Worm (Caenorhabditis elegans) whole organism, L1 larva: Measurements from ENCODE around the gene E02H4.6.
A peak's percentile ranks its signal among the peaks of the same experiment; 100 is the strongest.

Experiments
- C16A3.4 ChIP-seq: fragments of 150-350 bp; optimal IDR thresholded peaks from 2 replicates; lab custom pipeline; 2014; ENCODE audit warnings: missing biosample characterization, missing genetic modification characterization
- C34B4.2 ChIP-seq: sonication (generic microtip); optimal IDR thresholded peaks from 2 replicates; lab custom pipeline; 2017; ENCODE audit warnings: mild to moderate bottlenecking, missing genetic modification characterization, missing compliant biosample characterization
- F16B12.6 ChIP-seq: fragments of 150-350 bp; optimal IDR thresholded peaks from 2 replicates; lab custom pipeline; 2014; ENCODE audit warnings: missing biosample characterization, missing genetic modification characterization
- aha-1 ChIP-seq: fragments of 150-350 bp; optimal IDR thresholded peaks from 2 replicates; lab custom pipeline; 2014; ENCODE audit warnings: missing biosample characterization, missing genetic modification characterization
- alr-1 ChIP-seq: fragments of 200-800 bp; sonication (Bioruptor generic); optimal IDR thresholded peaks from 2 replicates; lab custom pipeline; 2018; ENCODE audit warnings: borderline replicate concordance, mild to moderate bottlenecking, missing genetic modification characterization, missing compliant biosample characterization
- ama-1 ChIP-seq: fragments of 150-350 bp; optimal IDR thresholded peaks from 2 replicates; lab custom pipeline; 2014
- blmp-1 ChIP-seq: fragments of 150-350 bp; optimal IDR thresholded peaks from 2 replicates; lab custom pipeline; 2014; ENCODE audit warnings: missing biosample characterization, missing genetic modification characterization
- ceh-8 ChIP-seq: fragments of 200-800 bp; sonication (Bioruptor generic); optimal IDR thresholded peaks from 2 replicates; lab custom pipeline; 2018; ENCODE audit warnings: mild to moderate bottlenecking, missing genetic modification characterization, moderate library complexity, missing compliant biosample characterization
- ceh-88 ChIP-seq: fragments of 200-800 bp; sonication (Bioruptor generic); IDR thresholded peaks from 2 replicates; pipeline ENCODE4 v1.3.6; 2022; ENCODE audit warnings: missing genetic modification characterization, missing compliant biosample characterization
- ceh-90 ChIP-seq: sonication (generic microtip); optimal IDR thresholded peaks from 2 replicates; lab custom pipeline; 2016; ENCODE audit warnings: missing genetic modification characterization, missing compliant biosample characterization
- ces-1 ChIP-seq: fragments of 150-350 bp; optimal IDR thresholded peaks from 2 replicates; lab custom pipeline; 2014; ENCODE audit warnings: missing biosample characterization, missing genetic modification reagents, missing genetic modification characterization
- dpl-1 ChIP-seq, 3 experiments: fragments of 150-350 bp in 2 of 3; sonication (generic microtip) in 1 of 3; optimal IDR thresholded peaks; 2 replicates each; lab custom pipeline; 2014 to 2017; ENCODE audit warnings: missing biosample characterization in 3 of 3, missing genetic modification characterization in 3 of 3, missing genetic modification reagents in 3 of 3
- efl-1 ChIP-seq, 4 experiments: fragments of 150-350 bp; optimal IDR thresholded peaks in 3 of 4; peaks in 1 of 4; 1 replicate in 1 of 4; 2 replicates in 3 of 4; lab custom pipeline; 2014; ENCODE audit warnings: missing biosample characterization in 2 of 4, missing genetic modification characterization in 2 of 4, missing genetic modification reagents in 2 of 4
- efl-3 ChIP-seq: fragments of 200-800 bp; sonication (Bioruptor generic); optimal IDR thresholded peaks from 2 replicates; lab custom pipeline; 2018; ENCODE audit warnings: mild to moderate bottlenecking, missing genetic modification characterization, missing compliant biosample characterization
- egl-27 ChIP-seq, 2 experiments: fragments of 150-350 bp in 1 of 2; sonication (generic microtip); optimal IDR thresholded peaks; 3 replicates each; lab custom pipeline; 2017 to 2018; ENCODE audit warnings: missing biosample characterization in 2 of 2, missing genetic modification characterization in 2 of 2, missing genetic modification reagents in 2 of 2
- ets-5 ChIP-seq: fragments of 200-800 bp; sonication (Bioruptor generic); IDR thresholded peaks from 2 replicates; pipeline ENCODE4 v1.3.6; 2022; ENCODE audit warnings: missing genetic modification characterization, missing compliant biosample characterization
- fkh-10 ChIP-seq: sonication (generic microtip); optimal IDR thresholded peaks from 2 replicates; lab custom pipeline; 2017; ENCODE audit warnings: missing biosample characterization, missing genetic modification reagents, missing genetic modification characterization
- fkh-4 ChIP-seq: sonication (generic microtip); optimal IDR thresholded peaks from 2 replicates; lab custom pipeline; 2016; ENCODE audit warnings: missing compliant biosample characterization, missing genetic modification characterization, borderline replicate concordance
- fkh-8 ChIP-seq: sonication (generic microtip); optimal IDR thresholded peaks from 2 replicates; lab custom pipeline; 2016; ENCODE audit warnings: mild to moderate bottlenecking, missing genetic modification characterization, missing compliant biosample characterization
- grh-1 ChIP-seq: fragments of 200-800 bp; sonication (Bioruptor generic); IDR thresholded peaks from 2 replicates; pipeline ENCODE4 v1.3.6; 2022; ENCODE audit warnings: missing genetic modification reagents, missing genetic modification characterization, missing compliant biosample characterization
- hlh-4 ChIP-seq: sonication (generic microtip); optimal IDR thresholded peaks from 2 replicates; lab custom pipeline; 2016; ENCODE audit warnings: mild to moderate bottlenecking, missing genetic modification characterization, missing compliant biosample characterization
- isw-1 ChIP-seq: fragments of 200-800 bp; sonication (Bioruptor generic); IDR thresholded peaks from 2 replicates; pipeline ENCODE4 v1.3.6; 2022; ENCODE audit warnings: missing genetic modification characterization, missing compliant biosample characterization
- jun-1 ChIP-seq: fragments of 150-350 bp; optimal IDR thresholded peaks from 2 replicates; lab custom pipeline; 2014; ENCODE audit warnings: missing biosample characterization, missing genetic modification reagents, missing genetic modification characterization
- lin-14 ChIP-seq: fragments of 200-800 bp; sonication (Bioruptor generic); optimal IDR thresholded peaks from 2 replicates; lab custom pipeline; 2018; ENCODE audit warnings: mild to moderate bottlenecking, missing genetic modification characterization, moderate library complexity, missing compliant biosample characterization
- lin-15B ChIP-seq: fragments of 150-350 bp; sonication (generic microtip); optimal IDR thresholded peaks from 3 replicates; lab custom pipeline; 2014; ENCODE audit warnings: missing biosample characterization, missing genetic modification characterization
- lin-39 ChIP-seq: fragments of 150-350 bp; optimal IDR thresholded peaks from 2 replicates; lab custom pipeline; 2014; ENCODE audit warnings: missing biosample characterization, missing genetic modification reagents, missing genetic modification characterization
- lir-3 ChIP-seq: sonication (generic microtip); optimal IDR thresholded peaks from 2 replicates; lab custom pipeline; 2016; ENCODE audit warnings: mild to moderate bottlenecking, missing genetic modification characterization, moderate library complexity, missing compliant biosample characterization; ENCODE audit not compliant: poor library complexity
- lsy-2 ChIP-seq, 2 experiments: fragments of 150-350 bp; optimal IDR thresholded peaks; 2 replicates each; lab custom pipeline; 2014; ENCODE audit warnings: missing biosample characterization in 2 of 2, missing genetic modification characterization in 2 of 2
- mab-9 ChIP-seq: fragments of 200-800 bp; sonication (Bioruptor generic); IDR thresholded peaks from 2 replicates; pipeline ENCODE4 v1.3.6; 2022; ENCODE audit warnings: missing genetic modification reagents, missing genetic modification characterization, missing compliant biosample characterization
- mep-1 ChIP-seq: fragments of 150-350 bp; optimal IDR thresholded peaks from 2 replicates; lab custom pipeline; 2014; ENCODE audit warnings: missing biosample characterization, missing genetic modification characterization
- nhr-11 ChIP-seq: fragments of 150-350 bp; optimal IDR thresholded peaks from 2 replicates; lab custom pipeline; 2014; ENCODE audit warnings: missing biosample characterization, missing genetic modification characterization
- nhr-19 ChIP-seq: fragments of 200-800 bp; sonication (Bioruptor generic); conservative IDR thresholded peaks from 2 replicates; pipeline ENCODE4 v1.3.6; 2022; ENCODE audit warnings: missing genetic modification characterization, missing compliant biosample characterization
- nhr-237 ChIP-seq: fragments of 150-350 bp; optimal IDR thresholded peaks from 2 replicates; lab custom pipeline; 2014; ENCODE audit warnings: missing biosample characterization, missing genetic modification characterization
- nhr-71 ChIP-seq: sonication (generic microtip); optimal IDR thresholded peaks from 2 replicates; lab custom pipeline; 2016; ENCODE audit warnings: mild to moderate bottlenecking, missing genetic modification characterization, moderate library complexity, missing compliant biosample characterization
- nhr-76 ChIP-seq: sonication (generic microtip); optimal IDR thresholded peaks from 2 replicates; lab custom pipeline; 2017; ENCODE audit warnings: missing biosample characterization, missing genetic modification characterization
- pax-3 ChIP-seq: fragments of 200-800 bp; sonication (Bioruptor generic); optimal IDR thresholded peaks from 2 replicates; lab custom pipeline; 2018; ENCODE audit warnings: mild to moderate bottlenecking, missing genetic modification characterization, moderate library complexity, missing compliant biosample characterization
- pqm-1 ChIP-seq: sonication (generic microtip); optimal IDR thresholded peaks from 3 replicates; lab custom pipeline; 2017; ENCODE audit warnings: missing biosample characterization, missing genetic modification characterization
- skn-1 ChIP-seq: fragments of 150-350 bp; optimal IDR thresholded peaks from 2 replicates; lab custom pipeline; 2014; ENCODE audit warnings: missing biosample characterization, missing genetic modification characterization
- snu-23 ChIP-seq: sonication (generic microtip); optimal IDR thresholded peaks from 2 replicates; lab custom pipeline; 2016; ENCODE audit warnings: missing genetic modification characterization, missing compliant biosample characterization
- sptf-1 ChIP-seq: fragments of 150-350 bp; optimal IDR thresholded peaks from 2 replicates; lab custom pipeline; 2014; ENCODE audit warnings: missing biosample characterization, missing genetic modification characterization
- sup-37 ChIP-seq: fragments of 200-800 bp; sonication (Bioruptor generic); optimal IDR thresholded peaks from 2 replicates; lab custom pipeline; 2018; ENCODE audit warnings: mild to moderate bottlenecking, missing genetic modification characterization, missing compliant biosample characterization
- swsn-7 ChIP-seq: sonication (generic microtip); optimal IDR thresholded peaks from 2 replicates; lab custom pipeline; 2016; ENCODE audit warnings: missing genetic modification characterization, missing compliant biosample characterization
- tbx-2 ChIP-seq: sonication (generic microtip); optimal IDR thresholded peaks from 2 replicates; lab custom pipeline; 2016; ENCODE audit warnings: missing genetic modification characterization, missing compliant biosample characterization
- tlp-1 ChIP-seq: fragments of 150-350 bp; optimal IDR thresholded peaks from 2 replicates; lab custom pipeline; 2014; ENCODE audit warnings: missing biosample characterization, missing genetic modification characterization
- unc-62 ChIP-seq: fragments of 150-350 bp; optimal IDR thresholded peaks from 2 replicates; lab custom pipeline; 2014; ENCODE audit warnings: missing biosample characterization, missing genetic modification reagents, missing genetic modification characterization
- unc-86 ChIP-seq: sonication (generic microtip); optimal IDR thresholded peaks from 2 replicates; lab custom pipeline; 2016; ENCODE audit warnings: missing genetic modification characterization, missing compliant biosample characterization
- unc-98 ChIP-seq: fragments of 200-800 bp; sonication (Bioruptor generic); IDR thresholded peaks from 2 replicates; pipeline ENCODE4 v1.3.6; 2022; ENCODE audit warnings: missing genetic modification characterization, missing compliant biosample characterization
- vab-15 ChIP-seq: sonication (generic microtip); optimal IDR thresholded peaks from 2 replicates; lab custom pipeline; 2017; ENCODE audit warnings: missing genotype, mild to moderate bottlenecking, missing genetic modification characterization, missing compliant biosample characterization
- xbp-1 ChIP-seq: sonication (generic microtip); optimal IDR thresholded peaks from 2 replicates; lab custom pipeline; 2016; ENCODE audit warnings: missing genetic modification characterization, missing compliant biosample characterization
- ztf-11 ChIP-seq, 2 experiments: sonication (generic microtip); optimal IDR thresholded peaks; 2 replicates each; lab custom pipeline; 2016 to 2017; ENCODE audit warnings: missing genetic modification characterization in 2 of 2, missing biosample characterization in 1 of 2, missing compliant biosample characterization in 1 of 2

Gene E02H4.6

DNA sequence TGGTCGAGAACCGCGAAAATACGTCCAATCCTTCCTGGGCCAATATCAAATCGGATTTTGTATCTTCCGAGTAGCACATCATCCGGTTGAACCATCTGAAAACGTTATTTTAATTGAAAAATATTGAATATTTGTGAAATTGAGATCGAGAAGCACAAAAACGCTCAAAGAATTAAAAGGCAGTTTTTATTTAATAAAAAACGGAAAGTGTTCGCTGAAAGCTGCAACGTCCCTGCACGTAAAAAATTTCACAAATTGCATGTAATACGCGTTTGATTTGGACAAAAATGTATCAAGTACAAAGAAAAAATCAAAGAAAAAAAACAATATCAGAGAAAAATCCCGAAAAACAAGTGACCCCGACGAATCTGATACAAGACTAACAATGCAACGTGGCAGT lies at the start of gene E02H4.6:
Gene E02H4.6 (minus strand): TSS at position 101 of the 400 bp plus-strand sequence.
- TF ChIP-seq fkh-4 (tag; lab: Kevin White, UChicago), result no peak
- no peak for TF ChIP-seq unc-86 (tag; lab: Kevin White, UChicago)
- TF ChIP-seq nhr-71 (tag; lab: Kevin White, UChicago), result no peak
- no peak for TF ChIP-seq lsy-2 (tag; optimal IDR thresholded peaks at IDR 0.05; lab: Kevin White, UChicago)
- TF ChIP-seq tlp-1 (tag; lab: Kevin White, UChicago), result no peak
- no peak for TF ChIP-seq ceh-88
- TF ChIP-seq jun-1 (tag; lab: Kevin White, UChicago), result no peak
- TF ChIP-seq efl-1 (optimal IDR thresholded peaks at IDR 0.05; lab: Kevin White, UChicago), result no peak
- TF ChIP-seq efl-1 (GFP tag; optimal IDR thresholded peaks at IDR 0.05 in 1 of 2; lab: Kevin White, UChicago), result no peak
- no peak for TF ChIP-seq alr-1 (tag; lab: Kevin White, UChicago)
- TF ChIP-seq snu-23 (GFP tag; lab: Kevin White, UChicago), result no peak
- TF ChIP-seq lin-15B (tag; lab: Kevin White, UChicago), result no peak
- no peak for TF ChIP-seq dpl-1 (GFP tag; optimal IDR thresholded peaks at IDR 0.05; lab: Kevin White, UChicago)
- no peak for TF ChIP-seq hlh-4
- TF ChIP-seq F16B12.6 (tag; lab: Kevin White, UChicago), result no peak
- TF ChIP-seq C16A3.4 (tag; lab: Kevin White, UChicago), result no peak
- no peak for TF ChIP-seq unc-98 (GFP tag; lab: Robert Waterston, UW)
- TF ChIP-seq mab-9, result no peak
- TF ChIP-seq ztf-11 (tag; optimal IDR thresholded peaks at IDR 0.05; lab: Kevin White, UChicago), result no peak

DNA sequence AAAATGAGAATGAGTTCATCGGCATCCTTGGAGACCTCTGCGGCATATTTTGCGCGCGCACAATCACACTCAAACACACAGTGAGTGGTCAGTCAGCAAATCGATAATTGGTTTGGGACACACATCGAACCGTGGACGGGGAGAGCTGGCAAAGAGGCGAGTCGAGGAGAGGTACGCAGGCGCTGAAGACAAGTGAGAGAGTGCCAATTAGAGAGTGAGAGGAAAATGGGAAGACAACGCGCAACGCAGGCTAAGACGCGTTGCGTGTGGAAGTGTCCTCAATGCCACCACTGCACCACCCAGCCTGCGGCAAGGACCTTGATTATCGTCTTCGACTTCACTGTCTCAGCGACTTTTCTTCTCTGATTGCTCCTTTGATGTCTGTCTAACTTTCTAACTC lies 45.3 kb upstream of the E02H4.6 start:
- no peak for TF ChIP-seq unc-62 (GFP tag; lab: Kevin White, UChicago)
- TF ChIP-seq sup-37, result no peak
- TF ChIP-seq nhr-237 (tag; lab: Kevin White, UChicago), result no peak
- no peak for TF ChIP-seq ceh-90 (tag; lab: Kevin White, UChicago)
- peak; percentile 76 for TF ChIP-seq tbx-2
- no peak for TF ChIP-seq efl-3 (GFP tag; lab: Kevin White, UChicago)
- peak; percentile 54 for TF ChIP-seq ceh-8
- peak; percentile 30 to 43 (median 32) for TF ChIP-seq dpl-1 (GFP tag; optimal IDR thresholded peaks at IDR 0.05; lab: Kevin White, UChicago)
- TF ChIP-seq blmp-1, result no peak
- no peak for TF ChIP-seq pax-3 (tag; lab: Kevin White, UChicago)
- TF ChIP-seq vab-15 (tag; lab: Kevin White, UChicago), result no peak
- TF ChIP-seq C34B4.2, result no peak
- TF ChIP-seq fkh-10 (GFP tag; lab: Kevin White, UChicago), result peak; percentile 74
- no peak for TF ChIP-seq ceh-88
- peak; percentile 27 for TF ChIP-seq fkh-4 (tag; lab: Kevin White, UChicago)
- TF ChIP-seq fkh-8 (tag; lab: Kevin White, UChicago), result peak; percentile 77
- peak; percentile 57 for TF ChIP-seq xbp-1 (tag; lab: Kevin White, UChicago)
- no peak for TF ChIP-seq lin-39 (tag; lab: Kevin White, UChicago)
- TF ChIP-seq nhr-19 (GFP tag; lab: Robert Waterston, UW), result peak; percentile 75
- peak; percentile 60 to 72 for TF ChIP-seq lsy-2 (tag; optimal IDR thresholded peaks at IDR 0.05; lab: Kevin White, UChicago)
- no peak for TF ChIP-seq nhr-76 (tag; lab: Kevin White, UChicago)
- peak; percentile 92 for TF ChIP-seq lin-14
- TF ChIP-seq ets-5 (GFP tag; lab: Robert Waterston, UW), result no peak
- TF ChIP-seq egl-27 (tag; optimal IDR thresholded peaks at IDR 0.05; lab: Kevin White, UChicago), result no peak
- peak; percentile 49 for TF ChIP-seq unc-86 (tag; lab: Kevin White, UChicago)
- peak; percentile 77 for TF ChIP-seq mep-1
- peak; percentile 41 for TF ChIP-seq isw-1 (GFP tag; lab: Robert Waterston, UW)
- peak; percentile 88 for TF ChIP-seq nhr-71 (tag; lab: Kevin White, UChicago)
- peak; percentile 75 for TF ChIP-seq swsn-7 (tag; lab: Kevin White, UChicago)
- TF ChIP-seq sptf-1 (tag; lab: Kevin White, UChicago), result no peak
- TF ChIP-seq grh-1 (GFP tag; lab: Robert Waterston, UW), result 0 out of 2 replicates have a peak, but pooled peaks have one; percentile 28
- TF ChIP-seq ama-1 (lab: Kevin White, UChicago), result no peak
- TF ChIP-seq lin-15B (tag; lab: Kevin White, UChicago), result no peak
- TF ChIP-seq skn-1 (tag; lab: Kevin White, UChicago), result peak; percentile 33
- no peak for TF ChIP-seq lir-3 (tag; lab: Kevin White, UChicago)
- no peak for TF ChIP-seq aha-1 (tag; lab: Kevin White, UChicago)
- no peak for TF ChIP-seq nhr-11 (tag; lab: Kevin White, UChicago)
- TF ChIP-seq snu-23 (GFP tag; lab: Kevin White, UChicago), result peak; percentile 87
- TF ChIP-seq ces-1 (GFP tag; lab: Kevin White, UChicago), result no peak
- TF ChIP-seq pqm-1 (tag; lab: Kevin White, UChicago), result no peak
